Fruit fly (Drosophila melanogaster) whole organism, prepupa: ENCODE data around the gene CG9498.
A peak's percentile ranks its signal among the peaks of the same experiment; 100 is the strongest.

ENCODE experiments used
- Blimp-1 ChIP-seq: fragments of 200-800 bp; sonication (Bioruptor generic); optimal IDR thresholded peaks from 3 replicates; lab custom pipeline; 2017; ENCODE audit warnings: missing biosample characterization, missing genetic modification characterization, mild to moderate bottlenecking, moderate library complexity, missing genetic modification reagents
- CG10669 ChIP-seq: fragments of 200-800 bp; sonication (Bioruptor generic); optimal IDR thresholded peaks from 3 replicates; lab custom pipeline; 2018; ENCODE audit warnings: missing biosample characterization, mild to moderate bottlenecking, missing genetic modification characterization, moderate library complexity
- CG11294 ChIP-seq: fragments of 200-800 bp; sonication (Bioruptor generic); IDR thresholded peaks from 2 replicates; pipeline ENCODE4 v1.3.6; 2022; ENCODE audit warnings: missing biosample characterization, missing genetic modification characterization
- CG11902 ChIP-seq: fragments of 200-800 bp; sonication (Bioruptor generic); optimal IDR thresholded peaks from 3 replicates; lab custom pipeline; 2016; ENCODE audit warnings: missing biosample characterization, missing genetic modification characterization
- CG15336 ChIP-seq: fragments of 200-800 bp; sonication (Bioruptor generic); IDR thresholded peaks from 2 replicates; pipeline ENCODE4 v1.3.6; 2022; ENCODE audit warnings: missing biosample characterization, missing genetic modification characterization
- CG1621 ChIP-seq: fragments of 200-800 bp; sonication (Bioruptor generic); optimal IDR thresholded peaks from 3 replicates; lab custom pipeline; 2018; ENCODE audit warnings: missing biosample characterization, mild to moderate bottlenecking, missing genetic modification characterization
- CG16779 ChIP-seq: fragments of 200-800 bp; sonication (Bioruptor generic); optimal IDR thresholded peaks from 3 replicates; lab custom pipeline; 2017; ENCODE audit warnings: missing biosample characterization, mild to moderate bottlenecking, missing genetic modification characterization
- CG31627 ChIP-seq: fragments of 200-800 bp; sonication (Bioruptor generic); optimal IDR thresholded peaks from 3 replicates; lab custom pipeline; 2016; ENCODE audit warnings: missing biosample characterization, missing genetic modification characterization
- CG32006 ChIP-seq: fragments of 200-800 bp; sonication (Bioruptor generic); optimal IDR thresholded peaks from 3 replicates; lab custom pipeline; 2017; ENCODE audit warnings: missing biosample characterization, mild to moderate bottlenecking, missing genetic modification characterization
- CG3919 ChIP-seq: fragments of 200-800 bp; sonication (Bioruptor generic); optimal IDR thresholded peaks from 3 replicates; lab custom pipeline; 2016; ENCODE audit warnings: missing biosample characterization, missing genetic modification characterization
- CG6792 ChIP-seq: fragments of 200-800 bp; sonication (Bioruptor generic); optimal IDR thresholded peaks from 3 replicates; lab custom pipeline; 2016; ENCODE audit warnings: missing biosample characterization, missing genetic modification characterization
- CG6808 ChIP-seq: fragments of 200-800 bp; sonication (Bioruptor generic); optimal IDR thresholded peaks from 3 replicates; lab custom pipeline; 2017; ENCODE audit warnings: missing biosample characterization, missing genetic modification characterization, mild to moderate bottlenecking, moderate library complexity, missing genetic modification reagents
- CG7368 ChIP-seq: fragments of 200-800 bp; sonication (Bioruptor generic); optimal IDR thresholded peaks from 3 replicates; lab custom pipeline; 2016; ENCODE audit warnings: missing biosample characterization, missing genetic modification characterization
- CG8319 ChIP-seq: fragments of 200-800 bp; sonication (Bioruptor generic); optimal IDR thresholded peaks from 3 replicates; lab custom pipeline; 2016; ENCODE audit warnings: missing biosample characterization, missing genetic modification characterization
- CG8632 ChIP-seq: fragments of 200-800 bp; sonication (Bioruptor generic); optimal IDR thresholded peaks from 3 replicates; lab custom pipeline; 2016; ENCODE audit warnings: missing biosample characterization, missing genetic modification characterization
- CG9139 ChIP-seq: fragments of 200-800 bp; sonication (Bioruptor generic); optimal IDR thresholded peaks from 3 replicates; lab custom pipeline; 2017; ENCODE audit warnings: missing biosample characterization, mild to moderate bottlenecking, missing genetic modification characterization
- Eip78C ChIP-seq: fragments of 200-800 bp; sonication (Bioruptor generic); peaks from one replicate; lab custom pipeline; 2016; ENCODE audit warnings: missing biosample characterization, missing genetic modification characterization
- Eip93F ChIP-seq: fragments of 200-800 bp; sonication (Bioruptor generic); optimal IDR thresholded peaks from 2 replicates; lab custom pipeline; 2016; ENCODE audit warnings: missing biosample characterization, mild to moderate bottlenecking, missing genetic modification characterization
- Gug ChIP-seq: fragments of 200-800 bp; sonication (Bioruptor generic); IDR thresholded peaks from 2 replicates; pipeline ENCODE4 v1.3.6; 2022; ENCODE audit warnings: missing biosample characterization, missing genetic modification characterization
- Hr38 ChIP-seq: sonication (Bioruptor generic); optimal IDR thresholded peaks from 2 replicates; lab custom pipeline; 2016; ENCODE audit warnings: missing biosample characterization, missing genetic modification characterization
- Hr39 ChIP-seq: fragments of 200-800 bp; sonication (Bioruptor generic); optimal IDR thresholded peaks from 2 replicates; lab custom pipeline; 2016; ENCODE audit warnings: missing biosample characterization, missing genetic modification characterization
- Hr4 ChIP-seq: fragments of 200-800 bp; sonication (Bioruptor generic); optimal IDR thresholded peaks from 3 replicates; lab custom pipeline; 2016; ENCODE audit warnings: missing biosample characterization, missing genetic modification characterization
- Lpt ChIP-seq: fragments of 200-800 bp; sonication (Bioruptor generic); optimal IDR thresholded peaks from 3 replicates; lab custom pipeline; 2016; ENCODE audit warnings: missing biosample characterization, missing genetic modification characterization
- Sox102F ChIP-seq: fragments of 200-800 bp; sonication (Bioruptor generic); optimal IDR thresholded peaks from 2 replicates; lab custom pipeline; 2016; ENCODE audit warnings: missing biosample characterization, mild to moderate bottlenecking, missing genetic modification characterization
- Sox14 ChIP-seq: fragments of 200-800 bp; sonication (Bioruptor generic); optimal IDR thresholded peaks from 3 replicates; lab custom pipeline; 2016; ENCODE audit warnings: missing biosample characterization, missing genetic modification characterization
- Sox15 ChIP-seq: fragments of 200-800 bp; sonication (Bioruptor generic); optimal IDR thresholded peaks from 3 replicates; lab custom pipeline; 2016; ENCODE audit warnings: missing biosample characterization, missing genetic modification characterization
- acj6 ChIP-seq: fragments of 200-800 bp; sonication (Bioruptor generic); optimal IDR thresholded peaks from 3 replicates; lab custom pipeline; 2016; ENCODE audit warnings: missing biosample characterization, missing genetic modification characterization
- cyc ChIP-seq: fragments of 200-800 bp; sonication (Bioruptor generic); optimal IDR thresholded peaks from 3 replicates; lab custom pipeline; 2016; ENCODE audit warnings: missing biosample characterization, missing genetic modification characterization
- eg ChIP-seq: fragments of 200-800 bp; sonication (Bioruptor generic); IDR thresholded peaks from 3 replicates; pipeline ENCODE4 v1.3.6; 2022; ENCODE audit warnings: missing biosample characterization, missing genetic modification characterization
- esn ChIP-seq: fragments of 200-800 bp; sonication (Bioruptor generic); optimal IDR thresholded peaks from 2 replicates; lab custom pipeline; 2016; ENCODE audit warnings: missing biosample characterization, mild to moderate bottlenecking, missing genetic modification characterization, moderate library complexity
- fd59A ChIP-seq: fragments of 200-800 bp; sonication (Bioruptor generic); optimal IDR thresholded peaks from 2 replicates; lab custom pipeline; 2017; ENCODE audit warnings: missing biosample characterization, mild to moderate bottlenecking, missing genetic modification characterization, missing genetic modification reagents
- fkh ChIP-seq: fragments of 200-800 bp; sonication (Bioruptor generic); optimal IDR thresholded peaks from 3 replicates; lab custom pipeline; 2017; ENCODE audit warnings: missing biosample characterization, mild to moderate bottlenecking, missing genetic modification characterization, moderate library complexity
- lz ChIP-seq: fragments of 200-800 bp; sonication (Bioruptor generic); optimal IDR thresholded peaks from 3 replicates; lab custom pipeline; 2016; ENCODE audit warnings: missing biosample characterization, missing genetic modification characterization
- salr ChIP-seq, 2 experiments: fragments of 200-800 bp; sonication (Bioruptor generic); optimal IDR thresholded peaks; 3 replicates each; lab custom pipeline; 2016 to 2018; ENCODE audit warnings: missing biosample characterization in 2 of 2, missing genetic modification characterization in 2 of 2, mild to moderate bottlenecking in 1 of 2
- spab ChIP-seq: fragments of 200-800 bp; sonication (Bioruptor generic); optimal IDR thresholded peaks from 2 replicates; lab custom pipeline; 2017; ENCODE audit warnings: missing biosample characterization, mild to moderate bottlenecking, missing genetic modification characterization, missing genetic modification reagents
- ss ChIP-seq, 2 experiments: fragments of 200-800 bp; sonication (Bioruptor generic); optimal IDR thresholded peaks; 2 replicates in 1 of 2; 3 replicates in 1 of 2; lab custom pipeline; 2017 to 2018; ENCODE audit warnings: mild to moderate bottlenecking in 2 of 2, missing biosample characterization in 2 of 2, missing genetic modification characterization in 2 of 2, moderate library complexity in 1 of 2
- svp ChIP-seq: fragments of 200-800 bp; sonication (Bioruptor generic); peaks from one replicate; lab custom pipeline; 2016; ENCODE audit warnings: missing biosample characterization, missing genetic modification characterization
- topi ChIP-seq: fragments of 200-800 bp; sonication (Bioruptor generic); optimal IDR thresholded peaks from 3 replicates; lab custom pipeline; 2016; ENCODE audit warnings: missing biosample characterization, missing genetic modification characterization
- vri ChIP-seq: fragments of 200-800 bp; sonication (Bioruptor generic); optimal IDR thresholded peaks from 3 replicates; lab custom pipeline; 2016; ENCODE audit warnings: missing biosample characterization, mild to moderate bottlenecking, missing genetic modification characterization

The CG9498 gene

dm6 chr2L:6360059-6360458, 9.2 kb upstream of the CG9498 start:
- TF ChIP-seq CG32006 (GFP tag; lab: Kevin White, UChicago) = no peak
- TF ChIP-seq svp = peak; percentile 88
- TF ChIP-seq acj6 (GFP tag; lab: Kevin White, UChicago) = no peak
- TF ChIP-seq, all 60 proteins: peak for 1

- TF ChIP-seq CG8632 = no peak
- no peak for TF ChIP-seq CG9139
- TF ChIP-seq cyc (GFP tag; lab: Kevin White, UChicago) = no peak
- no peak for TF ChIP-seq CG8319
- no peak for TF ChIP-seq Hr4 (GFP tag; lab: Kevin White, UChicago)
- no peak for TF ChIP-seq Sox14 (GFP tag; lab: Kevin White, UChicago)
- TF ChIP-seq spab (GFP tag; lab: Kevin White, UChicago) = no peak
- no peak for TF ChIP-seq CG10669 (GFP tag; lab: Kevin White, UChicago)
- no peak for TF ChIP-seq Blimp-1 (GFP tag; lab: Kevin White, UChicago)
- TF ChIP-seq CG6808 = no peak
- TF ChIP-seq CG16779 (tag; lab: Kevin White, UChicago) = no peak
- no peak for TF ChIP-seq CG15336
- no peak for TF ChIP-seq CG7368 (GFP tag; lab: Kevin White, UChicago)
- no peak for TF ChIP-seq fkh (GFP tag; lab: Kevin White, UChicago)
- no peak for TF ChIP-seq ss (GFP tag; optimal IDR thresholded peaks at IDR 0.05; lab: Kevin White, UChicago)
- TF ChIP-seq, all 60 proteins: peak for 0
These were observed 7.4 kb upstream of the CG9498 start, which contains the start of gene CG9500 for dm6 chr2L:6358218-6358617. Gene CG9500 (minus strand): TSS chr2L:6358318.

dm6 chr2L:6356686-6357362, 6.0 kb upstream of the CG9498 start:
- TF ChIP-seq Sox102F (GFP tag; lab: Kevin White, UChicago) (no peak), Eip78C (GFP tag; lab: Kevin White, UChicago) (peak; percentile 74), CG31627 (GFP tag; lab: Kevin White, UChicago) (no peak), CG1621 (no peak), CG9139 (no peak), lz (GFP tag; lab: Kevin White, UChicago) (no peak), CG11294 (GFP tag; lab: Robert Waterston, UW) (no peak), salr (GFP tag; optimal IDR thresholded peaks at IDR 0.05; lab: Kevin White, UChicago) (peak in 1 of 2 experiments; percentile 1), eg (GFP tag; lab: Robert Waterston, UW) (no peak), vri (no peak), ss (GFP tag; optimal IDR thresholded peaks at IDR 0.05; lab: Kevin White, UChicago) (peak in 1 of 2 experiments; percentile 3), Sox14 (GFP tag; lab: Kevin White, UChicago) (no peak), CG3919 (GFP tag; lab: Kevin White, UChicago) (peak; percentile 60), CG6808 (no peak), CG11902 (GFP tag; lab: Kevin White, UChicago) (no peak), Hr4 (GFP tag; lab: Kevin White, UChicago) (peak; percentile 29), Lpt (GFP tag; lab: Kevin White, UChicago) (no peak), Blimp-1 (GFP tag; lab: Kevin White, UChicago) (no peak), Eip93F (GFP tag; lab: Kevin White, UChicago) (no peak), Gug (GFP tag; lab: Robert Waterston, UW) (no peak), fd59A (GFP tag; lab: Kevin White, UChicago) (no peak), Hr38 (GFP tag; lab: Kevin White, UChicago) (no peak), CG16779 (tag; lab: Kevin White, UChicago) (no peak), Sox15 (no peak), CG8632 (no peak), CG10669 (GFP tag; lab: Kevin White, UChicago) (no peak), CG15336 (0 out of 2 replicates have a peak, but pooled peaks have one; percentile 10), cyc (GFP tag; lab: Kevin White, UChicago) (no peak), Hr39 (GFP tag; lab: Kevin White, UChicago) (no peak), svp (peak; percentile 30), esn (GFP tag; lab: Kevin White, UChicago) (no peak), topi (GFP tag; lab: Kevin White, UChicago) (peak; percentile 5), CG6792 (GFP tag; lab: Kevin White, UChicago) (no peak)
- TF ChIP-seq, all 60 proteins: peak for 8
